Fruit fly (Drosophila melanogaster): ENCODE results near the gene sti.

DNA sequence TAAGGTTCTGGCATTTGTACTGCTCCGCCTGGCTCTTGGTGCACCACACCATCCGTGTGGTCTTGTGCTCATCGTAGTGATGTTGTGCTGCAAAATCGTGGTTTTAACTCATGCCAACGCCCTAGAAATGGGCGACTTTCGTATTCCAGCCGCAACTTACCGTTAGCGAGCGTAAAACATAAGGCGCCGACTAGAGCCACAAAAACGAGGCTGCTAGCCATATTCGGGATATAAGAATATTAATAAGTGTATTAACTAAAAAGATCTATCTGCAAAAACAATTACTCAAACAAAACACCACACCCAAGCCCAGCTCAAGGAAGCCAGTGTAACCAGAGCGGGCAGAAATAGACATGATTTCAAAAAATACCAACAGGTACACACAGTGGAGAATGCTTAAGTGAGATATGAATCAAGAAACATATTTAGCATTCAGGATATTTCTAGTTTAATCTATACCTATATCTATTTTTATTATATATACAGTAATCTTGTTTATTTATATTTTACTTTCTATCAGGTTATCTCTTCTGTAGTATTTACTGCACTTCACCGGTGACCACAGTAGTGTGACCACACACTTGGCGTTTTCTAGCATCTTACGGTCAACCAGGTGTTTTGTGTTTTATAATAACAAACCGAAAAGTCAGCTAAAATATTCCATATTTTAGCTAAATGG lies 18.9 kb upstream of the sti start, which contains the start of the genes Tsf2 and CG34242:
- peak; percentile 64 for TF ChIP-seq bab1 (GFP tag; optimal IDR thresholded peaks at IDR 0.05)
- no peak for TF ChIP-seq CG11617 (GFP tag; optimal IDR thresholded peaks at IDR 0.05)
- TF ChIP-seq Hr96 (GFP tag; optimal IDR thresholded peaks at IDR 0.05) = no peak
- peak; percentile 91 for TF ChIP-seq CG14711 (tag; optimal IDR thresholded peaks at IDR 0.05)
- TF ChIP-seq cic (GFP tag; optimal IDR thresholded peaks at IDR 0.05) = no peak
- peak; percentile 55 for TF ChIP-seq pad (GFP tag; optimal IDR thresholded peaks at IDR 0.05)
- no peak for TF ChIP-seq CG7045 (GFP tag; optimal IDR thresholded peaks at IDR 0.05)
- peak; percentile 61 for TF ChIP-seq CG12768 (GFP tag; optimal IDR thresholded peaks at IDR 0.05)
- TF ChIP-seq kay (GFP tag; ENCODE audit: borderline replicate concordance) = no peak
- TF ChIP-seq toe (GFP tag; optimal IDR thresholded peaks at IDR 0.05) = no peak
- no peak for TF ChIP-seq cnc (optimal IDR thresholded peaks at IDR 0.05)
- peak; percentile 87 for TF ChIP-seq CG7101 (tag; optimal IDR thresholded peaks at IDR 0.05)

All from whole organism, adult.